Fruit fly (Drosophila melanogaster) whole organism: Measurements from ENCODE around the gene CG5326.

ENCODE experiments used
- CG8478 ChIP-seq: fragments of >200 bp; optimal IDR thresholded peaks from 2 replicates; lab custom pipeline; 2018; ENCODE audit warnings: inconsistent platforms
- Dll ChIP-seq: fragments of >200 bp; optimal IDR thresholded peaks from 2 replicates; lab custom pipeline; 2017
- EcR ChIP-seq, 2 experiments: fragments of >200 bp; optimal IDR thresholded peaks; 2 replicates each; lab custom pipeline; 2017; ENCODE audit warnings: missing biosample characterization in 2 of 2, missing genetic modification characterization in 2 of 2, missing genetic modification reagents in 2 of 2
- pan ChIP-seq: fragments of >200 bp; optimal IDR thresholded peaks from 2 replicates; lab custom pipeline; 2017
- psq ChIP-seq: fragments of >200 bp; optimal IDR thresholded peaks from 2 replicates; lab custom pipeline; 2017
- usp ChIP-seq: fragments of >200 bp; optimal IDR thresholded peaks from 2 replicates; lab custom pipeline; 2017; ENCODE audit warnings: missing biosample characterization, missing genetic modification characterization, mixed read lengths

dm6 chr3R:22542773-22543411 is 3.2 kb upstream of the CG5326 start:
- TF ChIP-seq psq (lab: Kevin White, UChicago) (no peak), EcR (GFP tag; optimal IDR thresholded peaks at IDR 0.05; lab: Kevin White, UChicago) (no peak), pan (no peak), usp (GFP tag; lab: Kevin White, UChicago) (no peak), Dll (no peak), CG8478 (lab: Kevin White, UChicago) (no peak)
